Fruit fly (Drosophila melanogaster): ENCODE results near the gene CG33298.

CG33298 gene

dm6 chr2L:9512401-9513198 lies 17.3 kb downstream of the CG33298 start:
- TF ChIP-seq Rel (GFP tag; optimal IDR thresholded peaks at IDR 0.05) (no peak), Rel (tag; optimal IDR thresholded peaks at IDR 0.05) (no peak), dmrt93B (GFP tag; optimal IDR thresholded peaks at IDR 0.05) (no peak), CG32264 (GFP tag; optimal IDR thresholded peaks at IDR 0.05) (no peak), foxo (GFP tag; optimal IDR thresholded peaks at IDR 0.05) (no peak), sv (GFP tag; optimal IDR thresholded peaks at IDR 0.05) (no peak), brk (GFP tag; optimal IDR thresholded peaks at IDR 0.05) (no peak), Jra (GFP tag; optimal IDR thresholded peaks at IDR 0.05) (no peak), HLH106 (tag; optimal IDR thresholded peaks at IDR 0.05) (no peak)

dm6 chr2L:9513771-9514170 lies 18.5 kb downstream of the CG33298 start:
- TF ChIP-seq Hr83 (GFP tag; optimal IDR thresholded peaks at IDR 0.05; ENCODE audit: poor library complexity, severe bottlenecking) (no peak), sv (GFP tag; optimal IDR thresholded peaks at IDR 0.05) (no peak), ey (GFP tag; optimal IDR thresholded peaks at IDR 0.05) (no peak), HLH106 (tag; optimal IDR thresholded peaks at IDR 0.05) (no peak), foxo (GFP tag; optimal IDR thresholded peaks at IDR 0.05) (no peak), GATAd (GFP tag; optimal IDR thresholded peaks at IDR 0.05) (no peak), usp (GFP tag; optimal IDR thresholded peaks at IDR 0.05) (no peak), Hr78 (GFP tag; optimal IDR thresholded peaks at IDR 0.05) (no peak), Abd-B (GFP tag; optimal IDR thresholded peaks at IDR 0.05) (no peak), CrebA (GFP tag; optimal IDR thresholded peaks at IDR 0.05; ENCODE audit: borderline replicate concordance) (no peak), Sp1 (GFP tag; optimal IDR thresholded peaks at IDR 0.05) (peak; percentile 14), h (GFP tag; optimal IDR thresholded peaks at IDR 0.05) (peak; percentile 9), woc (GFP tag; optimal IDR thresholded peaks at IDR 0.05) (no peak), CG9705 (GFP tag; optimal IDR thresholded peaks at IDR 0.05) (no peak), OdsH (GFP tag; optimal IDR thresholded peaks at IDR 0.05) (no peak), Dif (GFP tag; optimal IDR thresholded peaks at IDR 0.05; ENCODE audit: partially characterized antibody) (no peak), N (GFP tag; optimal IDR thresholded peaks at IDR 0.05) (no peak), pan (optimal IDR thresholded peaks at IDR 0.05) (no peak), Vsx2 (GFP tag; optimal IDR thresholded peaks at IDR 0.05; ENCODE audit: partially characterized antibody) (no peak), fru (GFP tag; optimal IDR thresholded peaks at IDR 0.05) (no peak), Hnf4 (GFP tag; optimal IDR thresholded peaks at IDR 0.05) (no peak), rgr (GFP tag; optimal IDR thresholded peaks at IDR 0.05) (peak; percentile 8), Dfd (GFP tag; optimal IDR thresholded peaks at IDR 0.05) (no peak), Mio (GFP tag; optimal IDR thresholded peaks at IDR 0.05) (no peak), psq (GFP tag; optimal IDR thresholded peaks at IDR 0.05) (no peak), CG32264 (GFP tag; optimal IDR thresholded peaks at IDR 0.05) (no peak), dl (GFP tag; optimal IDR thresholded peaks at IDR 0.05; ENCODE audit: insufficient read depth in 1 of 2, partially characterized antibody in 2 of 2) (no peak), Rel (GFP tag; optimal IDR thresholded peaks at IDR 0.05) (no peak), Rel (tag; optimal IDR thresholded peaks at IDR 0.05) (peak; percentile 50), br (GFP tag; optimal IDR thresholded peaks at IDR 0.05) (no peak), jim (GFP tag; optimal IDR thresholded peaks at IDR 0.05) (no peak), dsf (GFP tag; optimal IDR thresholded peaks at IDR 0.05; ENCODE audit: borderline replicate concordance) (no peak), lola (GFP tag; optimal IDR thresholded peaks at IDR 0.05) (no peak), dmrt93B (GFP tag; optimal IDR thresholded peaks at IDR 0.05) (no peak), Jra (GFP tag; optimal IDR thresholded peaks at IDR 0.05) (no peak)
